Fruit fly (Drosophila melanogaster) whole organism, embryonic: ENCODE results near the gene grim.

Experiments
- BEAF-32 ChIP-seq: fragments of 200-800 bp; sonication (Bioruptor generic); optimal IDR thresholded peaks from 3 replicates; lab custom pipeline; 2017; ENCODE audit warnings: missing biosample characterization, missing genetic modification characterization, mild to moderate bottlenecking, moderate library complexity, missing genetic modification reagents
- CG10209 ChIP-seq: fragments of 200-800 bp; sonication (Bioruptor generic); optimal IDR thresholded peaks from 3 replicates; lab custom pipeline; 2017; ENCODE audit warnings: missing biosample characterization, mild to moderate bottlenecking, missing genetic modification characterization, missing genetic modification reagents
- CG1024 ChIP-seq: fragments of 200-800 bp; sonication (Bioruptor generic); IDR thresholded peaks from 2 replicates; pipeline ENCODE4 v1.3.6; 2022; ENCODE audit warnings: missing biosample characterization, missing genetic modification characterization
- CG10979 ChIP-seq: fragments of 200-800 bp; sonication (Bioruptor generic); optimal IDR thresholded peaks from 2 replicates; lab custom pipeline; 2018; ENCODE audit warnings: missing biosample characterization, mild to moderate bottlenecking, missing genetic modification characterization, moderate library complexity
- CG11398 ChIP-seq: fragments of 200-800 bp; sonication (Bioruptor generic); optimal IDR thresholded peaks from 2 replicates; lab custom pipeline; 2016; ENCODE audit warnings: missing biosample characterization, missing genetic modification characterization
- CG13894 ChIP-seq: fragments of 200-800 bp; sonication (Bioruptor generic); optimal IDR thresholded peaks from 3 replicates; lab custom pipeline; 2018; ENCODE audit warnings: missing biosample characterization, mild to moderate bottlenecking, missing genetic modification characterization, moderate library complexity
- CG1602 ChIP-seq: fragments of 200-800 bp; sonication (Bioruptor generic); optimal IDR thresholded peaks from 3 replicates; lab custom pipeline; 2016; ENCODE audit warnings: missing biosample characterization, missing genetic modification characterization
- CG16815 ChIP-seq: fragments of 200-800 bp; sonication (Bioruptor generic); optimal IDR thresholded peaks from 3 replicates; lab custom pipeline; 2017; ENCODE audit warnings: missing biosample characterization, mild to moderate bottlenecking, missing genetic modification characterization
- CG17328 ChIP-seq: fragments of 200-800 bp; sonication (Bioruptor generic); IDR thresholded peaks from 2 replicates; pipeline ENCODE4 v1.3.6; 2022; ENCODE audit warnings: missing biosample characterization, missing genetic modification characterization
- CG17385 ChIP-seq: fragments of 200-800 bp; sonication (Bioruptor generic); optimal IDR thresholded peaks from 3 replicates; lab custom pipeline; 2018; ENCODE audit warnings: missing biosample characterization, mild to moderate bottlenecking, missing genetic modification characterization
- CG2889 ChIP-seq: fragments of 200-800 bp; sonication (Bioruptor generic); IDR thresholded peaks from 3 replicates; pipeline ENCODE4 v1.3.6; 2022; ENCODE audit warnings: missing biosample characterization, missing genetic modification characterization
- CG3281 ChIP-seq: fragments of 200-800 bp; sonication (Bioruptor generic); optimal IDR thresholded peaks from 3 replicates; lab custom pipeline; 2017; ENCODE audit warnings: missing biosample characterization, mild to moderate bottlenecking, missing genetic modification characterization
- CG3407 ChIP-seq: fragments of 200-800 bp; sonication (Bioruptor generic); optimal IDR thresholded peaks from 2 replicates; lab custom pipeline; 2018; ENCODE audit warnings: missing biosample characterization, mild to moderate bottlenecking, missing genetic modification characterization
- CG4404 ChIP-seq: fragments of 200-800 bp; sonication (Bioruptor generic); IDR thresholded peaks from 2 replicates; pipeline ENCODE4 v1.3.6; 2022; ENCODE audit warnings: missing biosample characterization, missing genetic modification characterization
- CG6254 ChIP-seq: fragments of 200-800 bp; sonication (Bioruptor generic); optimal IDR thresholded peaks from 3 replicates; lab custom pipeline; 2017; ENCODE audit warnings: mild to moderate bottlenecking, missing biosample characterization, missing genetic modification reagents, missing genetic modification characterization
- CG6689 ChIP-seq: fragments of 200-800 bp; sonication (Bioruptor generic); IDR thresholded peaks from 2 replicates; pipeline ENCODE4 v1.3.6; 2022; ENCODE audit warnings: missing biosample characterization, missing genetic modification characterization
- CG6791 ChIP-seq: fragments of 200-800 bp; sonication (Bioruptor generic); IDR thresholded peaks from 3 replicates; pipeline ENCODE4 v1.3.6; 2022; ENCODE audit warnings: missing biosample characterization, missing genetic modification characterization; ENCODE audit not compliant: partially characterized antibody
- CoRest ChIP-seq: fragments of 200-800 bp; sonication (Bioruptor generic); optimal IDR thresholded peaks from 3 replicates; lab custom pipeline; 2018; ENCODE audit warnings: missing biosample characterization, mild to moderate bottlenecking, missing genetic modification characterization, moderate library complexity
- Dfd ChIP-seq, 2 experiments: fragments of >200 bp; optimal IDR thresholded peaks; 2 replicates each; lab custom pipeline; 2017; ENCODE audit warnings: missing biosample characterization in 2 of 2, missing genetic modification characterization in 2 of 2
- Dip3 ChIP-seq: fragments of 200-800 bp; sonication (Bioruptor generic); optimal IDR thresholded peaks from 3 replicates; lab custom pipeline; 2016; ENCODE audit warnings: missing biosample characterization, missing genetic modification characterization
- H2.0 ChIP-seq: fragments of 200-800 bp; sonication (Bioruptor generic); IDR thresholded peaks from 2 replicates; pipeline ENCODE4 v1.3.6; 2022; ENCODE audit warnings: missing biosample characterization, missing genetic modification characterization
- HHEX ChIP-seq: fragments of 200-800 bp; sonication (Bioruptor generic); optimal IDR thresholded peaks from 3 replicates; lab custom pipeline; 2017; ENCODE audit warnings: missing biosample characterization, mild to moderate bottlenecking, missing genetic modification characterization, missing genetic modification reagents
- Hmx ChIP-seq: fragments of 200-800 bp; sonication (Bioruptor generic); optimal IDR thresholded peaks from 2 replicates; lab custom pipeline; 2016; ENCODE audit warnings: missing biosample characterization, missing genetic modification characterization
- Hr51 ChIP-seq, 2 experiments: fragments of 200-800 bp; sonication (Bioruptor generic); optimal IDR thresholded peaks; 2 replicates in 1 of 2; 3 replicates in 1 of 2; lab custom pipeline; 2016 to 2018; ENCODE audit warnings: missing biosample characterization in 2 of 2, missing genetic modification characterization in 2 of 2, mild to moderate bottlenecking in 1 of 2, moderate library complexity in 1 of 2
- Jarid2 ChIP-seq: fragments of 200-800 bp; sonication (Bioruptor generic); optimal IDR thresholded peaks from 3 replicates; lab custom pipeline; 2017; ENCODE audit warnings: mild to moderate bottlenecking, missing biosample characterization, missing genetic modification reagents, missing genetic modification characterization
- Max ChIP-seq: fragments of 200-800 bp; sonication (Bioruptor generic); optimal IDR thresholded peaks from 2 replicates; lab custom pipeline; 2016; ENCODE audit warnings: missing biosample characterization, mild to moderate bottlenecking, missing genetic modification characterization
- Meics ChIP-seq: fragments of 200-800 bp; sonication (Bioruptor generic); optimal IDR thresholded peaks from 2 replicates; lab custom pipeline; 2017; ENCODE audit warnings: missing biosample characterization, mild to moderate bottlenecking, missing genetic modification characterization
- NC2β ChIP-seq: fragments of 200-800 bp; sonication (Bioruptor generic); optimal IDR thresholded peaks from 2 replicates; lab custom pipeline; 2016; ENCODE audit warnings: missing biosample characterization, missing genetic modification characterization
- NFAT ChIP-seq: fragments of 200-800 bp; sonication (Bioruptor generic); IDR thresholded peaks from 2 replicates; pipeline ENCODE4 v1.3.6; 2022; ENCODE audit warnings: missing biosample characterization, missing genetic modification characterization
- Opbp ChIP-seq: fragments of 200-800 bp; sonication (Bioruptor generic); IDR thresholded peaks from 3 replicates; pipeline ENCODE4 v1.3.6; 2022; ENCODE audit warnings: missing biosample characterization, missing genetic modification characterization; ENCODE audit not compliant: partially characterized antibody
- abd-A ChIP-seq: fragments of 200-800 bp; sonication (Bioruptor generic); optimal IDR thresholded peaks from 3 replicates; lab custom pipeline; 2019; ENCODE audit warnings: missing biosample characterization, mild to moderate bottlenecking, missing genetic modification characterization, moderate library complexity
- br ChIP-seq: fragments of >200 bp; optimal IDR thresholded peaks from 2 replicates; lab custom pipeline; 2017
- croc ChIP-seq: fragments of 200-800 bp; sonication (Bioruptor generic); conservative IDR thresholded peaks from 3 replicates; pipeline ENCODE4 v1.3.6; 2022; ENCODE audit warnings: missing biosample characterization, missing genetic modification characterization
- dimm ChIP-seq: fragments of 200-800 bp; sonication (Bioruptor generic); IDR thresholded peaks from 2 replicates; pipeline ENCODE4 v1.3.6; 2022; ENCODE audit warnings: missing biosample characterization, missing genetic modification characterization
- dmrt11E ChIP-seq: fragments of 200-800 bp; sonication (Bioruptor generic); optimal IDR thresholded peaks from 3 replicates; lab custom pipeline; 2018; ENCODE audit warnings: missing biosample characterization, mild to moderate bottlenecking, missing genetic modification characterization, moderate library complexity
- en ChIP-seq: fragments of 200-800 bp; sonication (Bioruptor generic); optimal IDR thresholded peaks from 2 replicates; lab custom pipeline; 2016; ENCODE audit warnings: missing biosample characterization, missing genetic modification characterization
- fd96Cb ChIP-seq: fragments of 200-800 bp; sonication (Bioruptor generic); optimal IDR thresholded peaks from 2 replicates; lab custom pipeline; 2018; ENCODE audit warnings: missing biosample characterization, mild to moderate bottlenecking, missing genetic modification characterization, moderate library complexity
- ftz-f1 ChIP-seq: fragments of 200-800 bp; sonication (Bioruptor generic); optimal IDR thresholded peaks from 2 replicates; lab custom pipeline; 2016; ENCODE audit warnings: missing biosample characterization, missing genetic modification characterization
- grn ChIP-seq: fragments of 200-800 bp; sonication (Bioruptor generic); optimal IDR thresholded peaks from 3 replicates; lab custom pipeline; 2017; ENCODE audit warnings: missing biosample characterization, missing genetic modification characterization
- gsb-n ChIP-seq: fragments of 200-800 bp; sonication (Bioruptor generic); optimal IDR thresholded peaks from 3 replicates; lab custom pipeline; 2018; ENCODE audit warnings: missing biosample characterization, mild to moderate bottlenecking, missing genetic modification characterization
- nerfin-2 ChIP-seq: fragments of 200-800 bp; sonication (Bioruptor generic); IDR thresholded peaks from 2 replicates; pipeline ENCODE4 v1.3.6; 2022; ENCODE audit warnings: missing biosample characterization, missing genetic modification characterization; ENCODE audit not compliant: partially characterized antibody
- oc ChIP-seq: fragments of 200-800 bp; sonication (Bioruptor generic); optimal IDR thresholded peaks from 2 replicates; lab custom pipeline; 2018; ENCODE audit warnings: missing biosample characterization, mild to moderate bottlenecking, missing genetic modification characterization, moderate library complexity
- phol ChIP-seq: fragments of 200-800 bp; sonication (Bioruptor generic); optimal IDR thresholded peaks from 3 replicates; lab custom pipeline; 2018; ENCODE audit warnings: missing biosample characterization, mild to moderate bottlenecking, missing genetic modification characterization, moderate library complexity
- pita ChIP-seq: fragments of 200-800 bp; sonication (Bioruptor generic); optimal IDR thresholded peaks from 2 replicates; lab custom pipeline; 2017; ENCODE audit warnings: missing biosample characterization, mild to moderate bottlenecking, missing genetic modification characterization
- sc ChIP-seq, 3 experiments: fragments of >200 bp in 2 of 3; fragments of 200-800 bp in 1 of 3; sonication (Bioruptor generic) in 1 of 3; optimal IDR thresholded peaks; 2 replicates in 2 of 3; 3 replicates in 1 of 3; lab custom pipeline; 2017; ENCODE audit warnings: mild to moderate bottlenecking in 1 of 3, missing biosample characterization in 1 of 3, missing genetic modification characterization in 1 of 3, missing genetic modification reagents in 1 of 3
- sens ChIP-seq: fragments of 200-800 bp; sonication (Bioruptor generic); peaks from one replicate; lab custom pipeline; 2016; ENCODE audit warnings: missing biosample characterization, missing genetic modification characterization
- tx ChIP-seq: fragments of 200-800 bp; sonication (Bioruptor generic); optimal IDR thresholded peaks from 2 replicates; lab custom pipeline; 2016; ENCODE audit warnings: missing biosample characterization, missing genetic modification characterization

The grim gene

dm6 chr3L:18289993-18290727 is 14.1 kb downstream of the grim start (continued):
- TF ChIP-seq CG10979 (tag; lab: Kevin White, UChicago) = peak; percentile 71
- TF ChIP-seq gsb-n (tag; lab: Kevin White, UChicago) = peak; percentile 49
- peak; percentile 82 for TF ChIP-seq dmrt11E (tag; lab: Kevin White, UChicago)
- TF ChIP-seq CoRest (tag; lab: Kevin White, UChicago) = peak; percentile 18
- peak; percentile 80 for TF ChIP-seq sens (GFP tag; lab: Kevin White, UChicago)
- peak; percentile 5 for TF ChIP-seq CG16815 (GFP tag; lab: Kevin White, UChicago)
- peak; percentile 21 for TF ChIP-seq CG10209
- TF ChIP-seq CG1024 (GFP tag; lab: Robert Waterston, UW) = peak; percentile 32; the same call in 1 of the 2 replicates
- TF ChIP-seq CG3407 (GFP tag; lab: Kevin White, UChicago) = peak; percentile 30
- peak; percentile 35 for TF ChIP-seq CG1602
- peak; percentile 37; the same call in 1 of the 2 replicates for TF ChIP-seq CG17328 (GFP tag; lab: Robert Waterston, UW)
- TF ChIP-seq Meics = no peak

DNA sequence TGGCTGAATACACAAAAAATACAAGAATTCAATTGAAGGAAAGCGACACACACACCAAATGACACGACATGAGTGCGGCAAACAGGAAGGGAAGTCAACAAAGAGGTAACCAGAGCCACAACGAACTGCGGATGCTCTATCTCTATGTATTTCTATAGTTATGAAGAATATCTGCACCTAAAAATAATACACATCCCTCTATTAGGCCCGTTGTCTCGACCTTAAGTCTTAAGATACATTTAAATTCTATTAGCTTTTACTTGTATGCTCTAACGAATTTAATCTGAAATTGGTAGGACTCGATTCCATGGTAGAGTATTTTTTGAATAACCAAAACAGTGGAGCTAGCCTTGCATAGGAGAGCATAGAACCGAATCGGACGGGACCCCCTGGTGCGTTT is 23.0 kb downstream of the grim start:
- TF ChIP-seq nerfin-2 = no peak
- peak; percentile 87 for TF ChIP-seq H2.0 (GFP tag; lab: Robert Waterston, UW)
- peak; percentile 39 for TF ChIP-seq Hmx (GFP tag; lab: Kevin White, UChicago)
- peak; percentile 92 for TF ChIP-seq fd96Cb (tag; lab: Kevin White, UChicago)
- TF ChIP-seq br (lab: Kevin White, UChicago) = no peak
- TF ChIP-seq CG2889 (GFP tag; lab: Robert Waterston, UW) = peak; percentile 76
- TF ChIP-seq Hr51 (GFP tag; optimal IDR thresholded peaks at IDR 0.05; lab: Kevin White, UChicago) = peak; percentile 79 to 82
- TF ChIP-seq Max = peak; percentile 84
- no peak for TF ChIP-seq abd-A
- peak; percentile 82 for TF ChIP-seq en (GFP tag; lab: Kevin White, UChicago)
- TF ChIP-seq CG6254 (GFP tag; lab: Kevin White, UChicago) = peak; percentile 93
- peak; percentile 80 for TF ChIP-seq CG17385 (GFP tag; lab: Kevin White, UChicago)
- TF ChIP-seq NC2β (GFP tag; lab: Kevin White, UChicago) = peak; percentile 91
- TF ChIP-seq CG6791 = no peak
- TF ChIP-seq Opbp (GFP tag; lab: Robert Waterston, UW) = no peak
- peak; percentile 88 for TF ChIP-seq oc (tag; lab: Kevin White, UChicago)
- TF ChIP-seq ftz-f1 = no peak
- TF ChIP-seq HHEX (GFP tag; lab: Kevin White, UChicago) = peak; percentile 73
- 0 out of 2 replicates have a peak, but pooled peaks have one; percentile 34 for TF ChIP-seq NFAT (GFP tag; lab: Robert Waterston, UW)
- peak; percentile 95 for TF ChIP-seq CG4404 (GFP tag; lab: Robert Waterston, UW)
- TF ChIP-seq BEAF-32 (GFP tag; lab: Kevin White, UChicago) = no peak
- TF ChIP-seq croc (GFP tag; lab: Robert Waterston, UW) = peak; percentile 94
- TF ChIP-seq Dip3 = peak; percentile 9
- peak; percentile 92 for TF ChIP-seq CG6689 (GFP tag; lab: Robert Waterston, UW)
- peak; percentile 54; the same call in 1 of the 2 replicates for TF ChIP-seq dimm (GFP tag; lab: Robert Waterston, UW)
- TF ChIP-seq phol (tag; lab: Kevin White, UChicago) = peak; percentile 92
- no peak for TF ChIP-seq pita (GFP tag; lab: Kevin White, UChicago)
- no peak for TF ChIP-seq sc (optimal IDR thresholded peaks at IDR 0.05; lab: Kevin White, UChicago)
- peak; percentile 92 for TF ChIP-seq sc (GFP tag; optimal IDR thresholded peaks at IDR 0.05; lab: Kevin White, UChicago)
- TF ChIP-seq CG3281 (GFP tag; lab: Kevin White, UChicago) = peak; percentile 57
- no peak for TF ChIP-seq CG13894 (tag; lab: Kevin White, UChicago)
- peak; percentile 81 for TF ChIP-seq CG11398 (GFP tag; lab: Kevin White, UChicago)
- TF ChIP-seq Jarid2 (GFP tag; lab: Kevin White, UChicago) = peak; percentile 53
- peak; percentile 78 for TF ChIP-seq tx (GFP tag; lab: Kevin White, UChicago)
- no peak for TF ChIP-seq Dfd (GFP tag; optimal IDR thresholded peaks at IDR 0.05; lab: Kevin White, UChicago)
- peak; percentile 60 for TF ChIP-seq grn (GFP tag; lab: Kevin White, UChicago)
